Worm (Caenorhabditis elegans): ENCODE measurements around the gene C26B9.5.

DNA sequence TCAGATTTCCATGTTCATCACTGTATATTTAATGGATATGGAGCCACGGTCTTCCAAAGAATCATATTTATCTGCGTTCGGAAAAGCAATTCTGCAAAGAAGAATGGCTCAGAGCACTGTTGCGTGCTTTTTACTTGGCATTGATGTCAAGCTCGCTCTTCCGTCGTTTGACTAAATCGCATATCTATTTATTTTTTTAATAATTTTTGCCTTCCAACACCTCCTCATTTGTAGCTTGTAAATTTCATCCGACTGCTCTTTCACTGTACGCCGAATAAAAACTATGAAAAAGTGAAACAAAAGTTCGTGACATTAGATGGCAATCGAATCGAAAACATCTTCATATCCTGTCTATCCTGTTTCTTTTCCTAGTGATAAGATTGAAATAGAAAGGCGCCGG is 10.6 kb downstream of the C26B9.5 start, which contains the start of gene C26B9.2:
- TF ChIP-seq aly-2 (tag; optimal IDR thresholded peaks at IDR 0.05) (no peak), gmeb-1 (tag; optimal IDR thresholded peaks at IDR 0.05) (no peak)
